Worm (Caenorhabditis elegans): Measurements from ENCODE around the gene srd-50.

- no peak for TF ChIP-seq flt-1 (GFP tag; IDR thresholded peaks at IDR 0.05)
- TF ChIP-seq scrt-1 (GFP tag; IDR thresholded peaks at IDR 0.05): no peak
- TF ChIP-seq B0310.2 (tag; optimal IDR thresholded peaks at IDR 0.05): no peak
- no peak for TF ChIP-seq ama-1 (optimal IDR thresholded peaks at IDR 0.05)
- no peak for TF ChIP-seq hmg-4 (GFP tag; optimal IDR thresholded peaks at IDR 0.05)
- TF ChIP-seq sea-1 (GFP tag; conservative IDR thresholded peaks at IDR 0.05): no peak
- TF ChIP-seq aly-1 (tag; optimal IDR thresholded peaks at IDR 0.05): no peak
- no peak for TF ChIP-seq tbx-37 (GFP tag; conservative IDR thresholded peaks at IDR 0.05)
- TF ChIP-seq tra-4 (tag; optimal IDR thresholded peaks at IDR 0.05): no peak
- no peak for TF ChIP-seq ceh-13 (GFP tag; optimal IDR thresholded peaks at IDR 0.05)
- no peak for TF ChIP-seq ets-7 (tag; optimal IDR thresholded peaks at IDR 0.05)
- TF ChIP-seq tbx-11 (GFP tag; IDR thresholded peaks at IDR 0.05): no peak
- TF ChIP-seq F13C5.2 (tag; optimal IDR thresholded peaks at IDR 0.05): no peak
These were observed 38.3 kb downstream of the srd-50 start for ce11 chrX:13443283-13443682.
